Worm (Caenorhabditis elegans): ENCODE results near the gene F32H5.4.

The F32H5.4 gene

ce11 chrV:13333386-13334180, 26.8 kb upstream of the F32H5.4 start, which contains the start of gene nhr-168:
nhr-168 (minus strand) TSS chrV:13333871.
- TF ChIP-seq nhr-25 (tag; optimal IDR thresholded peaks at IDR 0.05), result peak; percentile 28
- peak; percentile 77 for TF ChIP-seq elt-2 (tag; optimal IDR thresholded peaks at IDR 0.05)
- peak; percentile 52 for TF ChIP-seq nhr-23 (tag; optimal IDR thresholded peaks at IDR 0.05)
- no peak for TF ChIP-seq nfya-1 (tag; optimal IDR thresholded peaks at IDR 0.05; ENCODE audit: insufficient read depth)
- TF ChIP-seq tbx-2 (tag; optimal IDR thresholded peaks at IDR 0.05), result no peak
- TF ChIP-seq elt-1 (tag; optimal IDR thresholded peaks at IDR 0.05), result peak; percentile 96
- peak; percentile 34 for TF ChIP-seq jun-1 (tag; optimal IDR thresholded peaks at IDR 0.05)
- TF ChIP-seq ZK546.5 (tag; optimal IDR thresholded peaks at IDR 0.05), result no peak
- TF ChIP-seq ceh-16 (tag; optimal IDR thresholded peaks at IDR 0.05), result no peak
- peak; percentile 68 for TF ChIP-seq pqm-1 (tag; optimal IDR thresholded peaks at IDR 0.05)

- TF ChIP-seq nhr-12 (tag; optimal IDR thresholded peaks at IDR 0.05) (no peak), nhr-25 (tag; optimal IDR thresholded peaks at IDR 0.05) (no peak), egl-5 (tag; optimal IDR thresholded peaks at IDR 0.05) (no peak), elt-3 (tag; optimal IDR thresholded peaks at IDR 0.05) (no peak), ceh-9 (tag; optimal IDR thresholded peaks at IDR 0.05) (no peak), ztf-11 (tag; optimal IDR thresholded peaks at IDR 0.05) (no peak), aly-2 (tag; optimal IDR thresholded peaks at IDR 0.05) (no peak), daf-12 (tag; optimal IDR thresholded peaks at IDR 0.05) (no peak), lin-39 (tag; optimal IDR thresholded peaks at IDR 0.05) (no peak), egl-27 (tag; optimal IDR thresholded peaks at IDR 0.05) (no peak), sea-2 (GFP tag; optimal IDR thresholded peaks at IDR 0.05) (no peak), ceh-16 (tag; optimal IDR thresholded peaks at IDR 0.05) (no peak)
These were observed 25.9 kb upstream of the F32H5.4 start for ce11 chrV:13334447-13334846.

ce11 chrV:13335883-13336419, 24.4 kb upstream of the F32H5.4 start, which contains the start of gene C50B6.9:
C50B6.9 (plus strand) TSS chrV:13336369.
- TF ChIP-seq ceh-16 (tag; optimal IDR thresholded peaks at IDR 0.05), result no peak

ce11 chrV:13338037-13338436, 22.3 kb upstream of the F32H5.4 start:
- TF ChIP-seq mdl-1 (tag; optimal IDR thresholded peaks at IDR 0.05) (no peak), eor-1 (tag; optimal IDR thresholded peaks at IDR 0.05) (no peak), hmg-11 (tag; optimal IDR thresholded peaks at IDR 0.05) (no peak), mml-1 (tag; optimal IDR thresholded peaks at IDR 0.05) (no peak), fkh-10 (GFP tag; optimal IDR thresholded peaks at IDR 0.05) (no peak), nhr-23 (tag; optimal IDR thresholded peaks at IDR 0.05) (no peak), ceh-16 (tag; optimal IDR thresholded peaks at IDR 0.05) (no peak), nhr-77 (tag; optimal IDR thresholded peaks at IDR 0.05) (no peak), unc-62 (GFP tag; optimal IDR thresholded peaks at IDR 0.05) (no peak), zag-1 (tag; optimal IDR thresholded peaks at IDR 0.05) (no peak), ZK546.5 (tag; optimal IDR thresholded peaks at IDR 0.05) (no peak), nhr-67 (tag; optimal IDR thresholded peaks at IDR 0.05) (no peak), pqm-1 (tag; optimal IDR thresholded peaks at IDR 0.05) (no peak), tbx-2 (tag; optimal IDR thresholded peaks at IDR 0.05) (no peak), egl-5 (tag; optimal IDR thresholded peaks at IDR 0.05) (no peak), nfya-1 (tag; optimal IDR thresholded peaks at IDR 0.05; ENCODE audit: insufficient read depth) (no peak)

- TF ChIP-seq unc-39 (tag; optimal IDR thresholded peaks at IDR 0.05) (no peak), ceh-28 (tag; optimal IDR thresholded peaks at IDR 0.05) (no peak), ceh-9 (tag; optimal IDR thresholded peaks at IDR 0.05) (no peak), egl-27 (tag; optimal IDR thresholded peaks at IDR 0.05) (no peak), ama-1 (optimal IDR thresholded peaks at IDR 0.05) (no peak), sea-2 (GFP tag; optimal IDR thresholded peaks at IDR 0.05) (no peak), unc-62 (GFP tag; optimal IDR thresholded peaks at IDR 0.05) (no peak), nhr-12 (tag; optimal IDR thresholded peaks at IDR 0.05) (no peak), fkh-2 (tag; optimal IDR thresholded peaks at IDR 0.05) (no peak), nhr-77 (tag; optimal IDR thresholded peaks at IDR 0.05) (no peak), ztf-4 (tag; optimal IDR thresholded peaks at IDR 0.05) (no peak), nhr-23 (tag; optimal IDR thresholded peaks at IDR 0.05) (no peak), pha-4 (tag; optimal IDR thresholded peaks at IDR 0.05) (no peak), lin-39 (tag; optimal IDR thresholded peaks at IDR 0.05) (no peak)
These were observed 20.6 kb upstream of the F32H5.4 start, which contains the start of the genes str-4 and lgc-48 for ce11 chrV:13339633-13340290. str-4 (minus strand) TSS chrV:13339733. lgc-48 (plus strand) TSS chrV:13340240.
